Worm (Caenorhabditis elegans) whole organism, L3 larva: ENCODE data around the gene F17C8.6.

Experiments used
- daf-12 ChIP-seq: fragments of 150-350 bp; optimal IDR thresholded peaks from 2 replicates; lab custom pipeline; 2014; ENCODE audit warnings: missing biosample characterization, missing genetic modification reagents, missing genetic modification characterization
- nhr-25 ChIP-seq: sonication (generic microtip); optimal IDR thresholded peaks from 2 replicates; lab custom pipeline; 2017; ENCODE audit warnings: missing biosample characterization, missing genetic modification characterization
- nhr-76 ChIP-seq: fragments of 150-350 bp; sonication (generic microtip); optimal IDR thresholded peaks from 5 replicates; lab custom pipeline; 2014; ENCODE audit warnings: missing biosample characterization, missing genetic modification characterization
- nhr-77 ChIP-seq: fragments of 150-350 bp; optimal IDR thresholded peaks from 2 replicates; lab custom pipeline; 2014; ENCODE audit warnings: missing biosample characterization, missing genetic modification characterization
- pqm-1 ChIP-seq: fragments of 150-350 bp; optimal IDR thresholded peaks from 2 replicates; lab custom pipeline; 2017; ENCODE audit warnings: missing biosample characterization, missing genetic modification characterization, inconsistent platforms

DNA sequence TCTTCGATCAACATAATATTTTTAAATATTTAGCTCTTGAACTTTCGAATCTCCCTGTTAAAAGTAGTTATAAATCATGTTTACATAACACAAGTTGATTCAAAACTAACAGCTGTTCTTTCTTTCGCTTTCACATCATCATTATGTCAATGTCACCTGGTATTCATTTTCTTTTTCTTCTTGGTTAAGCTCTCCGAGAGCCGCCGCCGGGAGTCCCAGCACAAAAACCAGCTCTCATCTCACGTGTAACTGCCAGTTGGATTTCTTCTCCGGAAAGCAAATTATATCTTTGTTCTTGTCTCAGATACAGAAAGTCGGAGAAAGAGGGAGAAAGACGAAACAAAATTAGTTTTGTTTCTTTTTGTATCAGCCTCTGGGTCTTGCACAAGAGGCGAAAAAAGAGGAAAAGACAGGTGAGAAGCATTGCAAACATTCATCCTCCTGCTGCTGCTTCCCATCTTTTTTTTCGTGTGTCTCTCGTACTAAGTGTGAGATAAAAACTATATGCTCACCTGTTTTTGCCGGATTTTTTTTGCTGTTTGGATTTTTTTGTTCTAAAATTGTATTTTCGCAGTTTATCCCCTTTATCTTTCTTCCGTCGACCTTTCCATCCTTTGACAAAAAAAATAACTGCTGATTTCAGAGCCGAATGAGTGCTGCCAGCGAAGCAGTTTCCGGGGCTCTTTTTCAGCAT, 14.4 kb downstream of the F17C8.6 start, which contains the start of gene F17C8.3:
- no peak for TF ChIP-seq daf-12 (tag; lab: Kevin White, UChicago)
- no peak for TF ChIP-seq pqm-1 (tag; lab: Kevin White, UChicago)
- TF ChIP-seq nhr-25, result no peak
- no peak for TF ChIP-seq nhr-77 (tag; lab: Kevin White, UChicago)
- TF ChIP-seq nhr-76, result no peak
